Fruit fly (Drosophila melanogaster) whole organism, embryonic: Measurements from ENCODE around the gene CG32488.

Source experiments
- Blimp-1 ChIP-seq: fragments of 200-800 bp; sonication (Bioruptor generic); optimal IDR thresholded peaks from 3 replicates; lab custom pipeline; 2018; ENCODE audit warnings: missing biosample characterization, missing genetic modification characterization, mild to moderate bottlenecking, moderate library complexity, missing genetic modification reagents
- CG12155 ChIP-seq: fragments of 200-800 bp; sonication (Bioruptor generic); optimal IDR thresholded peaks from 3 replicates; lab custom pipeline; 2016; ENCODE audit warnings: missing biosample characterization, missing genetic modification characterization
- CG12391 ChIP-seq: fragments of 200-800 bp; sonication (Bioruptor generic); optimal IDR thresholded peaks from 3 replicates; lab custom pipeline; 2018; ENCODE audit warnings: missing biosample characterization, mild to moderate bottlenecking, missing genetic modification characterization, moderate library complexity
- CG12769 ChIP-seq: fragments of 200-800 bp; sonication (Bioruptor generic); optimal IDR thresholded peaks from 2 replicates; lab custom pipeline; 2019; ENCODE audit warnings: missing biosample characterization, mild to moderate bottlenecking, missing genetic modification characterization, moderate library complexity
- CG13424 ChIP-seq: fragments of 200-800 bp; sonication (Bioruptor generic); optimal IDR thresholded peaks from 2 replicates; lab custom pipeline; 2019; ENCODE audit warnings: missing biosample characterization, mild to moderate bottlenecking, missing genetic modification characterization, moderate library complexity
- CG1603 ChIP-seq: fragments of 200-800 bp; sonication (Bioruptor generic); optimal IDR thresholded peaks from 2 replicates; lab custom pipeline; 2019; ENCODE audit warnings: missing biosample characterization, mild to moderate bottlenecking, missing genetic modification characterization, moderate library complexity
- CG16815 ChIP-seq: fragments of 200-800 bp; sonication (Bioruptor generic); optimal IDR thresholded peaks from 3 replicates; lab custom pipeline; 2017; ENCODE audit warnings: missing biosample characterization, mild to moderate bottlenecking, missing genetic modification characterization
- CG18262 ChIP-seq: fragments of 200-800 bp; optimal IDR thresholded peaks from 3 replicates; lab custom pipeline; 2019; ENCODE audit warnings: missing biosample characterization, mild to moderate bottlenecking, missing genetic modification characterization, moderate library complexity
- CG18619 ChIP-seq: fragments of 200-800 bp; sonication (Bioruptor generic); optimal IDR thresholded peaks from 3 replicates; lab custom pipeline; 2017; ENCODE audit warnings: missing biosample characterization, mild to moderate bottlenecking, missing genetic modification characterization
- CG2120 ChIP-seq: fragments of 200-800 bp; sonication (Bioruptor generic); optimal IDR thresholded peaks from 3 replicates; lab custom pipeline; 2016; ENCODE audit warnings: missing biosample characterization, missing genetic modification characterization
- CG2889 ChIP-seq: fragments of 200-800 bp; sonication (Bioruptor generic); IDR thresholded peaks from 3 replicates; pipeline ENCODE4 v1.3.6; 2022; ENCODE audit warnings: missing biosample characterization, missing genetic modification characterization
- CG4730 ChIP-seq: fragments of 200-800 bp; sonication (Bioruptor generic); IDR thresholded peaks from 2 replicates; pipeline ENCODE4 v1.3.6; 2022; ENCODE audit warnings: missing biosample characterization, missing genetic modification characterization
- CG5180 ChIP-seq: fragments of 200-800 bp; sonication (Bioruptor generic); optimal IDR thresholded peaks from 3 replicates; lab custom pipeline; 2017; ENCODE audit warnings: missing biosample characterization, missing genetic modification characterization, mild to moderate bottlenecking, moderate library complexity, missing genetic modification reagents
- CG6254 ChIP-seq: fragments of 200-800 bp; sonication (Bioruptor generic); optimal IDR thresholded peaks from 3 replicates; lab custom pipeline; 2017; ENCODE audit warnings: mild to moderate bottlenecking, missing biosample characterization, missing genetic modification reagents, missing genetic modification characterization
- CG8388 ChIP-seq: fragments of 200-800 bp; sonication (Bioruptor generic); optimal IDR thresholded peaks from 2 replicates; lab custom pipeline; 2019; ENCODE audit warnings: missing biosample characterization, mild to moderate bottlenecking, missing genetic modification characterization, moderate library complexity
- CG8765 ChIP-seq: fragments of 200-800 bp; sonication (Bioruptor generic); IDR thresholded peaks from 2 replicates; pipeline ENCODE4 v1.3.6; 2022; ENCODE audit warnings: missing biosample characterization, missing genetic modification characterization
- CG9609 ChIP-seq: fragments of 200-800 bp; sonication (Bioruptor generic); optimal IDR thresholded peaks from 3 replicates; lab custom pipeline; 2016; ENCODE audit warnings: missing biosample characterization, missing genetic modification characterization
- CoRest ChIP-seq: fragments of 200-800 bp; sonication (Bioruptor generic); optimal IDR thresholded peaks from 3 replicates; lab custom pipeline; 2018; ENCODE audit warnings: missing biosample characterization, mild to moderate bottlenecking, missing genetic modification characterization, moderate library complexity
- ERR ChIP-seq: fragments of 200-800 bp; sonication (Bioruptor generic); optimal IDR thresholded peaks from 2 replicates; lab custom pipeline; 2016; ENCODE audit warnings: missing biosample characterization, missing genetic modification characterization
- Fer3 ChIP-seq: fragments of 200-800 bp; sonication (Bioruptor generic); optimal IDR thresholded peaks from 2 replicates; lab custom pipeline; 2018; ENCODE audit warnings: missing biosample characterization, mild to moderate bottlenecking, missing genetic modification characterization, moderate library complexity
- Med ChIP-seq: fragments of 200-800 bp; sonication (Bioruptor generic); peaks from one replicate; lab custom pipeline; 2016; ENCODE audit warnings: missing biosample characterization, missing genetic modification characterization, mild to moderate bottlenecking, inconsistent platforms, moderate library complexity
- Meics ChIP-seq: fragments of 200-800 bp; sonication (Bioruptor generic); optimal IDR thresholded peaks from 2 replicates; lab custom pipeline; 2017; ENCODE audit warnings: missing biosample characterization, mild to moderate bottlenecking, missing genetic modification characterization
- NfI ChIP-seq: fragments of 200-800 bp; sonication (Bioruptor generic); optimal IDR thresholded peaks from 3 replicates; lab custom pipeline; 2018; ENCODE audit warnings: missing biosample characterization, mild to moderate bottlenecking, missing genetic modification characterization, moderate library complexity
- Xbp1 ChIP-seq: fragments of 200-800 bp; sonication (Bioruptor generic); optimal IDR thresholded peaks from 3 replicates; lab custom pipeline; 2016; ENCODE audit warnings: missing biosample characterization, mild to moderate bottlenecking, missing genetic modification characterization
- Xrp1 ChIP-seq: fragments of 200-800 bp; sonication (Bioruptor generic); IDR thresholded peaks from 2 replicates; pipeline ENCODE4 v1.3.6; 2022; ENCODE audit warnings: missing biosample characterization, missing genetic modification characterization
- al ChIP-seq: fragments of 200-800 bp; sonication (Bioruptor generic); IDR thresholded peaks from 2 replicates; pipeline ENCODE4 v1.3.6; 2022; ENCODE audit warnings: missing biosample characterization, missing genetic modification characterization
- ase ChIP-seq: fragments of 200-800 bp; sonication (Bioruptor generic); IDR thresholded peaks from 3 replicates; pipeline ENCODE4 v1.3.6; 2022; ENCODE audit warnings: missing biosample characterization, missing genetic modification characterization
- chinmo ChIP-seq: fragments of 200-800 bp; sonication (Bioruptor generic); IDR thresholded peaks from 4 replicates; pipeline ENCODE4 v1.3.6; 2022; ENCODE audit warnings: missing biosample characterization, missing genetic modification characterization; ENCODE audit not compliant: partially characterized antibody
- chn ChIP-seq: fragments of 200-800 bp; sonication (Bioruptor generic); optimal IDR thresholded peaks from 2 replicates; lab custom pipeline; 2016; ENCODE audit warnings: missing biosample characterization, missing genetic modification characterization
- dmrt11E ChIP-seq: fragments of 200-800 bp; sonication (Bioruptor generic); optimal IDR thresholded peaks from 3 replicates; lab custom pipeline; 2018; ENCODE audit warnings: missing biosample characterization, mild to moderate bottlenecking, missing genetic modification characterization, moderate library complexity
- fd64A ChIP-seq: fragments of 200-800 bp; sonication (Bioruptor generic); optimal IDR thresholded peaks from 3 replicates; lab custom pipeline; 2018; ENCODE audit warnings: missing biosample characterization, mild to moderate bottlenecking, missing genetic modification characterization
- fd96Cb ChIP-seq: fragments of 200-800 bp; sonication (Bioruptor generic); optimal IDR thresholded peaks from 2 replicates; lab custom pipeline; 2018; ENCODE audit warnings: missing biosample characterization, mild to moderate bottlenecking, missing genetic modification characterization, moderate library complexity
- fru ChIP-seq: fragments of >200 bp; optimal IDR thresholded peaks from 2 replicates; lab custom pipeline; 2017
- fu2 ChIP-seq: fragments of 200-800 bp; sonication (Bioruptor generic); optimal IDR thresholded peaks from 2 replicates; lab custom pipeline; 2016; ENCODE audit warnings: missing biosample characterization, missing genetic modification characterization
- grn ChIP-seq: fragments of 200-800 bp; sonication (Bioruptor generic); optimal IDR thresholded peaks from 3 replicates; lab custom pipeline; 2017; ENCODE audit warnings: missing biosample characterization, missing genetic modification characterization
- hth ChIP-seq: fragments of >200 bp; optimal IDR thresholded peaks from 2 replicates; lab custom pipeline; 2017; ENCODE audit warnings: inconsistent platforms
- ind ChIP-seq: fragments of 200-800 bp; sonication (Bioruptor generic); optimal IDR thresholded peaks from 3 replicates; lab custom pipeline; 2016; ENCODE audit warnings: missing biosample characterization, missing genetic modification characterization
- kah ChIP-seq: fragments of 200-800 bp; sonication (Bioruptor generic); optimal IDR thresholded peaks from 2 replicates; lab custom pipeline; 2018; ENCODE audit warnings: missing biosample characterization, mild to moderate bottlenecking, missing genetic modification characterization
- kni ChIP-seq: fragments of 200-800 bp; sonication (Bioruptor generic); optimal IDR thresholded peaks from 3 replicates; lab custom pipeline; 2017; ENCODE audit warnings: mild to moderate bottlenecking, missing biosample characterization, missing genetic modification reagents, missing genetic modification characterization
- lab ChIP-seq: fragments of 200-800 bp; sonication (Bioruptor generic); optimal IDR thresholded peaks from 3 replicates; lab custom pipeline; 2017; ENCODE audit warnings: missing biosample characterization, missing genetic modification characterization, mild to moderate bottlenecking, moderate library complexity, missing genetic modification reagents
- lbe ChIP-seq: fragments of 200-800 bp; sonication (Bioruptor generic); optimal IDR thresholded peaks from 2 replicates; lab custom pipeline; 2016; ENCODE audit warnings: missing biosample characterization, mild to moderate bottlenecking, missing genetic modification characterization
- nom ChIP-seq: fragments of 200-800 bp; sonication (Bioruptor generic); optimal IDR thresholded peaks from 2 replicates; lab custom pipeline; 2017; ENCODE audit warnings: missing biosample characterization, missing genetic modification characterization, mild to moderate bottlenecking, moderate library complexity, missing genetic modification reagents
- odd ChIP-seq: fragments of 200-800 bp; sonication (Bioruptor generic); optimal IDR thresholded peaks from 2 replicates; lab custom pipeline; 2017; ENCODE audit warnings: missing biosample characterization, mild to moderate bottlenecking, missing genetic modification characterization
- pb ChIP-seq: fragments of 200-800 bp; sonication (Bioruptor generic); optimal IDR thresholded peaks from 3 replicates; lab custom pipeline; 2016; ENCODE audit warnings: missing biosample characterization, missing genetic modification characterization
- phol ChIP-seq: fragments of 200-800 bp; sonication (Bioruptor generic); optimal IDR thresholded peaks from 3 replicates; lab custom pipeline; 2018; ENCODE audit warnings: missing biosample characterization, mild to moderate bottlenecking, missing genetic modification characterization, moderate library complexity
- prd ChIP-seq, 3 experiments: fragments of >200 bp in 2 of 3; fragments of 200-800 bp in 1 of 3; sonication (Bioruptor generic) in 1 of 3; optimal IDR thresholded peaks in 2 of 3; IDR thresholded peaks in 1 of 3; 2 replicates in 2 of 3; 3 replicates in 1 of 3; pipeline versions ENCODE4 v1.3.6 to Lab custom; 2017 to 2022; ENCODE audit warnings: missing biosample characterization in 1 of 3, missing genetic modification characterization in 1 of 3
- sim ChIP-seq: fragments of 200-800 bp; sonication (Bioruptor generic); IDR thresholded peaks from 2 replicates; pipeline ENCODE4 v1.3.6; 2022; ENCODE audit warnings: missing biosample characterization, missing genetic modification characterization
- so ChIP-seq: fragments of 200-800 bp; sonication (Bioruptor generic); IDR thresholded peaks from 3 replicates; pipeline ENCODE4 v1.3.6; 2022; ENCODE audit warnings: missing biosample characterization, missing genetic modification characterization
- toy ChIP-seq: fragments of 200-800 bp; sonication (Bioruptor generic); IDR thresholded peaks from 2 replicates; pipeline ENCODE4 v1.3.6; 2022; ENCODE audit warnings: missing biosample characterization, missing genetic modification characterization
- trem ChIP-seq: fragments of 200-800 bp; optimal IDR thresholded peaks from 3 replicates; lab custom pipeline; 2019; ENCODE audit warnings: missing biosample characterization, mild to moderate bottlenecking, missing genetic modification characterization, moderate library complexity

CG32488 gene

DNA sequence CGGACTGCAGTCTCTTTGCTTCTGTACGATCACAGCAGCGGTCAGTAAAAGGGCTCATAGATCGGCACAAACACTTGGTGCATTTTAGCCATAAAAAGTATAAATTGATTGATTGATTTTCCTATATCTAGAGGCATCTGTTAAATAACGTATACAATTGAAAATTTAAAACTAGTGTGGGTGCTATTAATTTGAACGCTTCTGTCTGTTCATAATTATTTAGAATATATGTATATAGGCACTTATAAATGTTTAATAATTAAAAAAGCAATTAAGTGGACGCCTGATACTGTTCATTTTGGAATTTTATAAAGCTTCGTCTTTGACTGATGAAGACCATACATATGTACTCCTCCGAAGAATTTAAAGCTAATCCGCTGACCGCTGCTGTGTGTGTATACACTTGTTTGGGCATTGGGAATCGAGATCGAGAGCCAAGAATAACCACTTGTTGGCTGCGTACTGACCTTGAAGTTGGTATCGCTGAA, 29.4 kb upstream of the CG32488 start (continued):
- peak; percentile 22 for TF ChIP-seq odd (GFP tag; lab: Kevin White, UChicago)
- peak; percentile 38 for TF ChIP-seq fd96Cb (tag; lab: Kevin White, UChicago)
- no peak for TF ChIP-seq sim (GFP tag; lab: Robert Waterston, UW)
- no peak for TF ChIP-seq CG5180 (GFP tag; lab: Kevin White, UChicago)
- TF ChIP-seq ase (GFP tag; lab: Robert Waterston, UW) = no peak
- TF ChIP-seq dmrt11E (tag; lab: Kevin White, UChicago) = peak; percentile 28
- TF ChIP-seq kni (GFP tag; lab: Kevin White, UChicago) = no peak
- TF ChIP-seq Xbp1 (GFP tag; lab: Kevin White, UChicago) = peak; percentile 50
- TF ChIP-seq so (GFP tag; lab: Robert Waterston, UW) = no peak; the same call in 2 of the 3 replicates
- peak; percentile 24 for TF ChIP-seq CG12155
- peak; percentile 38 for TF ChIP-seq trem
- TF ChIP-seq nom (GFP tag; lab: Kevin White, UChicago) = peak; percentile 81
- TF ChIP-seq CG18619 (GFP tag; lab: Kevin White, UChicago) = peak; percentile 32
- peak; percentile 58 for TF ChIP-seq CG18262 (tag; lab: Kevin White, UChicago)
- peak; percentile 2 for TF ChIP-seq Fer3 (tag; lab: Kevin White, UChicago)
- TF ChIP-seq CG8388 = peak; percentile 28
- TF ChIP-seq CG1603 (tag; lab: Kevin White, UChicago) = peak; percentile 13
- TF ChIP-seq chn (GFP tag; lab: Kevin White, UChicago) = no peak
- no peak for TF ChIP-seq fd64A (GFP tag; lab: Kevin White, UChicago)
- TF ChIP-seq Blimp-1 (GFP tag; lab: Kevin White, UChicago) = peak; percentile 38
- TF ChIP-seq CG16815 (GFP tag; lab: Kevin White, UChicago) = peak; percentile 6
- no peak for TF ChIP-seq CG4730 (GFP tag; lab: Robert Waterston, UW)
- peak; percentile 13 for TF ChIP-seq NfI (GFP tag; lab: Kevin White, UChicago)
- TF ChIP-seq CG12391 (tag; lab: Kevin White, UChicago) = peak; percentile 47
- peak; percentile 21; the same call in 1 of the 2 replicates for TF ChIP-seq al (GFP tag; lab: Robert Waterston, UW)
- TF ChIP-seq pb = no peak
- no peak for TF ChIP-seq fru (lab: Kevin White, UChicago)
- peak; percentile 80 for TF ChIP-seq lbe (GFP tag; lab: Kevin White, UChicago)
- TF ChIP-seq kah (GFP tag; lab: Kevin White, UChicago) = peak; percentile 71
- TF ChIP-seq CG9609 (GFP tag; lab: Kevin White, UChicago) = no peak
- peak; percentile 59 for TF ChIP-seq Med (GFP tag; lab: Kevin White, UChicago)
- TF ChIP-seq ERR = no peak
- peak; percentile 34 for TF ChIP-seq CG13424 (tag; lab: Kevin White, UChicago)
- peak; percentile 39 for TF ChIP-seq CG2120 (GFP tag; lab: Kevin White, UChicago)
- peak; percentile 31; the same call in 1 of the 2 replicates for TF ChIP-seq Xrp1 (GFP tag; lab: Robert Waterston, UW)
- peak; percentile 50 for TF ChIP-seq ind (GFP tag; lab: Kevin White, UChicago)
- peak; percentile 42 for TF ChIP-seq CoRest
- no peak for TF ChIP-seq prd (optimal IDR thresholded peaks at IDR 0.05; lab: Kevin White, UChicago)
- TF ChIP-seq prd (GFP tag; IDR thresholded peaks at IDR 0.05; lab: Robert Waterston, UW) = peak; percentile 45; the same call in 2 of the 3 replicates
- TF ChIP-seq chinmo (GFP tag; lab: Robert Waterston, UW) = no peak
- peak; percentile 24 for TF ChIP-seq CG6254 (GFP tag; lab: Kevin White, UChicago)
- no peak for TF ChIP-seq CG12769 (tag; lab: Kevin White, UChicago)
- TF ChIP-seq hth (lab: Kevin White, UChicago) = no peak
- no peak for TF ChIP-seq grn
- TF ChIP-seq phol = peak; percentile 20
- 0 out of 2 replicates have a peak, but pooled peaks have one; percentile 41 for TF ChIP-seq CG8765 (GFP tag; lab: Robert Waterston, UW)
- TF ChIP-seq lab (GFP tag; lab: Kevin White, UChicago) = peak; percentile 41
- no peak for TF ChIP-seq fu2 (GFP tag; lab: Kevin White, UChicago)
- no peak for TF ChIP-seq CG2889 (GFP tag; lab: Robert Waterston, UW)
- no peak for TF ChIP-seq toy (GFP tag; lab: Robert Waterston, UW)
- peak; percentile 37 for TF ChIP-seq Meics (GFP tag; lab: Kevin White, UChicago)
